Fruit fly (Drosophila melanogaster): ENCODE measurements around the gene MED30.

MED30 gene

DNA sequence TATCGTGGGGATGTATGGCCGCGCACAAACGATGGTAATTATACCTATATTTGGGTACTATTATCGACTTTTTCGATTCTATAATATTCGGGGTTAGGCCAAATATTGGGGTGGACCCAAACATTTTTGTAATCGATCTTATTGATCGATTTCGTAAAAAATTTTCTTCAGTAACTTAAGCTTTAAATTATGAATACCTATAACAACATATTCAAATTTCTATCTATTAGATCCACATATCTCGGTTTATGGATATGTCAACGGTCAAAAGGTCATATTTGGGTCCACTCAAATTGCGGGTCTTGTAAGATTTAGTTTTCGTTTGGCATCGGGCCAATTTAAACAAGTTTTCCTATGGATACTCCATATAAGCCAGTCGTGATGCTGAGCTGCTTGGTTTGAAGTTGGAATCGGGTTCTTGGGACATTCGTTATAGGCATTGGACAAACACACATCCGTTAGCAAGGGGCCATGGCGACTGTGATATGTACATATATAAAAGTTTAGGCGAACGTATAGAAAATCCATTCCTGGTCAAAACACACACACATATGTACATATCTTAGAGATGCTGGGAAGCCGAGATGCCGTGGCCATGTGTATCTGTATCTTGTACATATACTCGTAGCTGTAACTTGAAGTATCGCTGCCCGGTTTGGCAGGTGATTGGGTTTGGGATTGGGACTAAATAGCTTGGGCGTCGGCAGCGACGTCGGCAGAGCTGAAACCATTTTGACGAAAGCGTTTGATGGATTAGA lies 46.5 kb upstream of the MED30 start (continued):
- peak; percentile 49 for TF ChIP-seq D19B (GFP tag; optimal IDR thresholded peaks at IDR 0.05)
- peak; percentile 7 for TF ChIP-seq CG4854 (GFP tag; optimal IDR thresholded peaks at IDR 0.05)
- TF ChIP-seq nerfin-1 (tag; optimal IDR thresholded peaks at IDR 0.05): peak; percentile 20
- no peak for TF ChIP-seq CG3995 (GFP tag; optimal IDR thresholded peaks at IDR 0.05)
- TF ChIP-seq Ravus (GFP tag; IDR thresholded peaks at IDR 0.05): no peak
- no peak for TF ChIP-seq CG7963 (GFP tag; IDR thresholded peaks at IDR 0.05; ENCODE audit: partially characterized antibody)
- TF ChIP-seq zen (tag; optimal IDR thresholded peaks at IDR 0.05): peak; percentile 26
- TF ChIP-seq ash1 (GFP tag; optimal IDR thresholded peaks at IDR 0.05): no peak
- TF ChIP-seq CG13424 (tag; optimal IDR thresholded peaks at IDR 0.05): peak; percentile 75
- TF ChIP-seq sob (GFP tag; IDR thresholded peaks at IDR 0.05): peak; percentile 46; the same call in 1 of the 2 replicates
- no peak for TF ChIP-seq corto (GFP tag; optimal IDR thresholded peaks at IDR 0.05)
- peak; percentile 57; the same call in 1 of the 2 replicates for TF ChIP-seq Atf6 (GFP tag; IDR thresholded peaks at IDR 0.05)
- TF ChIP-seq CG6765 (GFP tag; optimal IDR thresholded peaks at IDR 0.05): peak; percentile 25
- TF ChIP-seq CG18476 (GFP tag; optimal IDR thresholded peaks at IDR 0.05): peak; percentile 27
- peak; percentile 23 to 48 for TF ChIP-seq chif (GFP tag; optimal IDR thresholded peaks at IDR 0.05)
- peak; percentile 27 for TF ChIP-seq CG13624 (GFP tag; optimal IDR thresholded peaks at IDR 0.05)
- TF ChIP-seq CG6854 (GFP tag; optimal IDR thresholded peaks at IDR 0.05): peak; percentile 71
- peak; percentile 19 for TF ChIP-seq YL-1 (GFP tag; optimal IDR thresholded peaks at IDR 0.05)
- TF ChIP-seq dmrt99B (tag; optimal IDR thresholded peaks at IDR 0.05): peak; percentile 67
- TF ChIP-seq CG2116 (GFP tag; optimal IDR thresholded peaks at IDR 0.05): peak; percentile 14
- TF ChIP-seq CG7839 (tag; optimal IDR thresholded peaks at IDR 0.05): peak; percentile 65
- TF ChIP-seq Optix (GFP tag; IDR thresholded peaks at IDR 0.05): no peak; the same call in 2 of the 3 replicates
- no peak for TF ChIP-seq CG3163 (GFP tag; optimal IDR thresholded peaks at IDR 0.05)
- TF ChIP-seq Hr39 (optimal IDR thresholded peaks at IDR 0.05): no peak
- TF ChIP-seq pfk (GFP tag; optimal IDR thresholded peaks at IDR 0.05): no peak
- TF ChIP-seq Dref (GFP tag; IDR thresholded peaks at IDR 0.05): no peak
- no peak for TF ChIP-seq Ets65A (GFP tag)
- TF ChIP-seq CrebB (tag; optimal IDR thresholded peaks at IDR 0.05): peak; percentile 8
- TF ChIP-seq CG34224 (GFP tag; IDR thresholded peaks at IDR 0.05; ENCODE audit: partially characterized antibody): no peak
- TF ChIP-seq GATAe (GFP tag; conservative IDR thresholded peaks at IDR 0.05): no peak
- TF ChIP-seq Bteb2 (GFP tag; optimal IDR thresholded peaks at IDR 0.05): peak; percentile 1
- TF ChIP-seq Jarid2 (GFP tag; optimal IDR thresholded peaks at IDR 0.05): peak; percentile 14
- TF ChIP-seq CG11456 (GFP tag; IDR thresholded peaks at IDR 0.05): no peak
- TF ChIP-seq kah (GFP tag; optimal IDR thresholded peaks at IDR 0.05): peak; percentile 46
- TF ChIP-seq gro (GFP tag; optimal IDR thresholded peaks at IDR 0.05): peak; percentile 73
- no peak for TF ChIP-seq CG10543 (GFP tag; optimal IDR thresholded peaks at IDR 0.05)
- TF ChIP-seq phol (tag; optimal IDR thresholded peaks at IDR 0.05): peak; percentile 66
- peak; percentile 73 for TF ChIP-seq grau (tag; optimal IDR thresholded peaks at IDR 0.05)
- peak; percentile 83 for TF ChIP-seq CG12219 (GFP tag; optimal IDR thresholded peaks at IDR 0.05)
- peak; percentile 5 to 59 for TF ChIP-seq Pdp1 (GFP tag; optimal IDR thresholded peaks at IDR 0.05)
- peak; percentile 28 for TF ChIP-seq CG4424 (GFP tag; optimal IDR thresholded peaks at IDR 0.05)
- no peak for TF ChIP-seq CG4360 (GFP tag; IDR thresholded peaks at IDR 0.05)
- peak; percentile 43; the same call in 1 of the 2 replicates for TF ChIP-seq Awh (GFP tag; IDR thresholded peaks at IDR 0.05)
- peak; percentile 47 for TF ChIP-seq org-1 (GFP tag; optimal IDR thresholded peaks at IDR 0.05)
- TF ChIP-seq Hmr (GFP tag; optimal IDR thresholded peaks at IDR 0.05): peak; percentile 70
- no peak for TF ChIP-seq zf30C (GFP tag; optimal IDR thresholded peaks at IDR 0.05)
- peak; percentile 24 for TF ChIP-seq CG7928 (GFP tag; optimal IDR thresholded peaks at IDR 0.05)
- TF ChIP-seq row (GFP tag; IDR thresholded peaks at IDR 0.05): peak; percentile 53
- peak; percentile 40; the same call in 1 of the 2 replicates for TF ChIP-seq danr (GFP tag; IDR thresholded peaks at IDR 0.05)

Data from whole organism, embryonic.